Worm (Caenorhabditis elegans) whole organism, L1 larva: ENCODE results near the gene ccch-5.
A peak's percentile ranks its signal among the peaks of the same experiment; 100 is the strongest.

Experiments
- C04F5.9 ChIP-seq: sonication (generic microtip); optimal IDR thresholded peaks from 2 replicates; lab custom pipeline; 2016; ENCODE audit warnings: missing genetic modification characterization, missing compliant biosample characterization
- C34B4.2 ChIP-seq: sonication (generic microtip); optimal IDR thresholded peaks from 2 replicates; lab custom pipeline; 2017; ENCODE audit warnings: mild to moderate bottlenecking, missing genetic modification characterization, missing compliant biosample characterization
- F16B12.6 ChIP-seq: fragments of 150-350 bp; optimal IDR thresholded peaks from 2 replicates; lab custom pipeline; 2014; ENCODE audit warnings: missing biosample characterization, missing genetic modification characterization
- Y116A8C.19 ChIP-seq: sonication (generic microtip); optimal IDR thresholded peaks from 2 replicates; lab custom pipeline; 2016; ENCODE audit warnings: missing compliant biosample characterization, missing genetic modification characterization, borderline replicate concordance
- aha-1 ChIP-seq: fragments of 150-350 bp; optimal IDR thresholded peaks from 2 replicates; lab custom pipeline; 2014; ENCODE audit warnings: missing biosample characterization, missing genetic modification characterization
- alr-1 ChIP-seq: fragments of 200-800 bp; sonication (Bioruptor generic); optimal IDR thresholded peaks from 2 replicates; lab custom pipeline; 2018; ENCODE audit warnings: borderline replicate concordance, mild to moderate bottlenecking, missing genetic modification characterization, missing compliant biosample characterization
- aly-2 ChIP-seq: fragments of 150-350 bp; optimal IDR thresholded peaks from 2 replicates; lab custom pipeline; 2014; ENCODE audit warnings: missing biosample characterization, missing genetic modification characterization
- ceh-82 ChIP-seq, 3 experiments: fragments of 150-350 bp in 1 of 3; sonication (generic microtip) in 2 of 3; optimal IDR thresholded peaks; 2 replicates each; lab custom pipeline; 2014 to 2017; ENCODE audit warnings: missing biosample characterization in 3 of 3, missing genetic modification characterization in 3 of 3
- ces-1 ChIP-seq: fragments of 150-350 bp; optimal IDR thresholded peaks from 2 replicates; lab custom pipeline; 2014; ENCODE audit warnings: missing biosample characterization, missing genetic modification reagents, missing genetic modification characterization
- dpl-1 ChIP-seq, 3 experiments: fragments of 150-350 bp in 2 of 3; sonication (generic microtip) in 1 of 3; optimal IDR thresholded peaks; 2 replicates each; lab custom pipeline; 2014 to 2017; ENCODE audit warnings: missing biosample characterization in 3 of 3, missing genetic modification characterization in 3 of 3, missing genetic modification reagents in 3 of 3
- efl-1 ChIP-seq, 4 experiments: fragments of 150-350 bp; optimal IDR thresholded peaks in 3 of 4; peaks in 1 of 4; 1 replicate in 1 of 4; 2 replicates in 3 of 4; lab custom pipeline; 2014; ENCODE audit warnings: missing biosample characterization in 2 of 4, missing genetic modification characterization in 2 of 4, missing genetic modification reagents in 2 of 4
- egl-27 ChIP-seq, 2 experiments: fragments of 150-350 bp in 1 of 2; sonication (generic microtip); optimal IDR thresholded peaks; 3 replicates each; lab custom pipeline; 2017 to 2018; ENCODE audit warnings: missing biosample characterization in 2 of 2, missing genetic modification characterization in 2 of 2, missing genetic modification reagents in 2 of 2
- elt-2 ChIP-seq: sonication (generic microtip); optimal IDR thresholded peaks from 2 replicates; lab custom pipeline; 2016; ENCODE audit warnings: missing genetic modification characterization, mild to moderate bottlenecking, inconsistent platforms, missing compliant biosample characterization, missing genetic modification reagents
- fkh-8 ChIP-seq: sonication (generic microtip); optimal IDR thresholded peaks from 2 replicates; lab custom pipeline; 2016; ENCODE audit warnings: mild to moderate bottlenecking, missing genetic modification characterization, missing compliant biosample characterization
- fos-1 ChIP-seq: fragments of 150-350 bp; optimal IDR thresholded peaks from 2 replicates; lab custom pipeline; 2014; ENCODE audit warnings: missing biosample characterization, missing genetic modification characterization
- hlh-17 ChIP-seq: fragments of 200-800 bp; sonication (Bioruptor generic); optimal IDR thresholded peaks from 2 replicates; lab custom pipeline; 2018; ENCODE audit warnings: missing genetic modification characterization, mild to moderate bottlenecking, missing compliant biosample characterization, moderate library complexity, borderline replicate concordance
- hlh-4 ChIP-seq: sonication (generic microtip); optimal IDR thresholded peaks from 2 replicates; lab custom pipeline; 2016; ENCODE audit warnings: mild to moderate bottlenecking, missing genetic modification characterization, missing compliant biosample characterization
- hpl-2 ChIP-seq: fragments of 150-350 bp; optimal IDR thresholded peaks from 2 replicates; lab custom pipeline; 2014; ENCODE audit warnings: missing biosample characterization, missing genetic modification reagents, missing genetic modification characterization
- irx-1 ChIP-seq: sonication (generic microtip); optimal IDR thresholded peaks from 2 replicates; lab custom pipeline; 2016; ENCODE audit warnings: missing genetic modification characterization, missing compliant biosample characterization
- isw-1 ChIP-seq: fragments of 200-800 bp; sonication (Bioruptor generic); IDR thresholded peaks from 2 replicates; pipeline ENCODE4 v1.3.6; 2022; ENCODE audit warnings: missing genetic modification characterization, missing compliant biosample characterization
- jun-1 ChIP-seq: fragments of 150-350 bp; optimal IDR thresholded peaks from 2 replicates; lab custom pipeline; 2014; ENCODE audit warnings: missing biosample characterization, missing genetic modification reagents, missing genetic modification characterization
- lin-14 ChIP-seq: fragments of 200-800 bp; sonication (Bioruptor generic); optimal IDR thresholded peaks from 2 replicates; lab custom pipeline; 2018; ENCODE audit warnings: mild to moderate bottlenecking, missing genetic modification characterization, moderate library complexity, missing compliant biosample characterization
- lin-15B ChIP-seq: fragments of 150-350 bp; sonication (generic microtip); optimal IDR thresholded peaks from 3 replicates; lab custom pipeline; 2014; ENCODE audit warnings: missing biosample characterization, missing genetic modification characterization
- lin-35 ChIP-seq, 2 experiments: fragments of 150-350 bp; optimal IDR thresholded peaks; 2 replicates each; lab custom pipeline; 2014; ENCODE audit warnings: missing biosample characterization in 2 of 2, missing genetic modification characterization in 2 of 2, missing genetic modification reagents in 2 of 2
- lir-3 ChIP-seq: sonication (generic microtip); optimal IDR thresholded peaks from 2 replicates; lab custom pipeline; 2016; ENCODE audit warnings: mild to moderate bottlenecking, missing genetic modification characterization, moderate library complexity, missing compliant biosample characterization; ENCODE audit not compliant: poor library complexity
- lsy-2 ChIP-seq, 2 experiments: fragments of 150-350 bp; optimal IDR thresholded peaks; 2 replicates each; lab custom pipeline; 2014; ENCODE audit warnings: missing biosample characterization in 2 of 2, missing genetic modification characterization in 2 of 2
- mab-9 ChIP-seq: fragments of 200-800 bp; sonication (Bioruptor generic); IDR thresholded peaks from 2 replicates; pipeline ENCODE4 v1.3.6; 2022; ENCODE audit warnings: missing genetic modification reagents, missing genetic modification characterization, missing compliant biosample characterization
- mdl-1 ChIP-seq, 2 experiments: fragments of 150-350 bp; optimal IDR thresholded peaks; 2 replicates each; lab custom pipeline; 2014 to 2017; ENCODE audit warnings: missing biosample characterization in 2 of 2, missing genetic modification characterization in 2 of 2, inconsistent platforms in 1 of 2
- nhr-12 ChIP-seq: sonication (generic microtip); optimal IDR thresholded peaks from 2 replicates; lab custom pipeline; 2017; ENCODE audit warnings: missing biosample characterization, missing genetic modification characterization
- nhr-19 ChIP-seq: fragments of 200-800 bp; sonication (Bioruptor generic); conservative IDR thresholded peaks from 2 replicates; pipeline ENCODE4 v1.3.6; 2022; ENCODE audit warnings: missing genetic modification characterization, missing compliant biosample characterization
- nhr-20 ChIP-seq: sonication (generic microtip); optimal IDR thresholded peaks from 2 replicates; lab custom pipeline; 2016; ENCODE audit warnings: mild to moderate bottlenecking, missing genetic modification characterization, missing compliant biosample characterization
- rnt-1 ChIP-seq: sonication (generic microtip); optimal IDR thresholded peaks from 2 replicates; lab custom pipeline; 2016; ENCODE audit warnings: mild to moderate bottlenecking, missing genetic modification characterization, moderate library complexity, missing compliant biosample characterization
- skn-1 ChIP-seq: fragments of 150-350 bp; optimal IDR thresholded peaks from 2 replicates; lab custom pipeline; 2014; ENCODE audit warnings: missing biosample characterization, missing genetic modification characterization
- snpc-4 ChIP-seq: fragments of 150-350 bp; optimal IDR thresholded peaks from 2 replicates; lab custom pipeline; 2014; ENCODE audit warnings: missing biosample characterization, missing genetic modification characterization
- sox-4 ChIP-seq: sonication (generic microtip); optimal IDR thresholded peaks from 2 replicates; lab custom pipeline; 2016; ENCODE audit warnings: missing genetic modification characterization, missing compliant biosample characterization
- sptf-1 ChIP-seq: fragments of 150-350 bp; optimal IDR thresholded peaks from 2 replicates; lab custom pipeline; 2014; ENCODE audit warnings: missing biosample characterization, missing genetic modification characterization
- sup-37 ChIP-seq: fragments of 200-800 bp; sonication (Bioruptor generic); optimal IDR thresholded peaks from 2 replicates; lab custom pipeline; 2018; ENCODE audit warnings: mild to moderate bottlenecking, missing genetic modification characterization, missing compliant biosample characterization
- swsn-7 ChIP-seq: sonication (generic microtip); optimal IDR thresholded peaks from 2 replicates; lab custom pipeline; 2016; ENCODE audit warnings: missing genetic modification characterization, missing compliant biosample characterization
- tlp-1 ChIP-seq: fragments of 150-350 bp; optimal IDR thresholded peaks from 2 replicates; lab custom pipeline; 2014; ENCODE audit warnings: missing biosample characterization, missing genetic modification characterization
- unc-62 ChIP-seq: fragments of 150-350 bp; optimal IDR thresholded peaks from 2 replicates; lab custom pipeline; 2014; ENCODE audit warnings: missing biosample characterization, missing genetic modification reagents, missing genetic modification characterization
- vab-15 ChIP-seq: sonication (generic microtip); optimal IDR thresholded peaks from 2 replicates; lab custom pipeline; 2017; ENCODE audit warnings: missing genotype, mild to moderate bottlenecking, missing genetic modification characterization, missing compliant biosample characterization
- zag-1 ChIP-seq: fragments of 150-350 bp; optimal IDR thresholded peaks from 2 replicates; lab custom pipeline; 2014; ENCODE audit warnings: missing biosample characterization, missing genetic modification characterization
- ztf-4 ChIP-seq: fragments of 150-350 bp; optimal IDR thresholded peaks from 2 replicates; lab custom pipeline; 2014; ENCODE audit warnings: missing biosample characterization, missing genetic modification characterization

The ccch-5 gene

ce11 chrIV:14954842-14955241, 35.4 kb downstream of the ccch-5 start (continued):
- TF ChIP-seq lir-3: no peak

- TF ChIP-seq aly-2: no peak
- peak in 1 of 3 experiments; percentile 25 for TF ChIP-seq dpl-1 (GFP tag; optimal IDR thresholded peaks at IDR 0.05; lab: Kevin White, UChicago)
- no peak for TF ChIP-seq F16B12.6 (tag; lab: Kevin White, UChicago)
- peak; percentile 45 to 59 for TF ChIP-seq efl-1 (optimal IDR thresholded peaks at IDR 0.05; lab: Kevin White, UChicago)
- peak; percentile 30 to 82 for TF ChIP-seq efl-1 (GFP tag; optimal IDR thresholded peaks at IDR 0.05 in 1 of 2; lab: Kevin White, UChicago)
- TF ChIP-seq lin-35 (GFP tag; optimal IDR thresholded peaks at IDR 0.05; lab: Kevin White, UChicago): peak in 1 of 2 experiments; percentile 4
Measured at ce11 chrIV:14956693-14957281, 37.4 kb downstream of the ccch-5 start.

ce11 chrIV:14958551-14958950, 39.1 kb downstream of the ccch-5 start, which contains the start of gene Y41E3.1:
TSS of gene Y41E3.1 (minus strand) at chrIV:14958874.
- TF ChIP-seq efl-1 (optimal IDR thresholded peaks at IDR 0.05; lab: Kevin White, UChicago) (no peak), efl-1 (GFP tag; optimal IDR thresholded peaks at IDR 0.05 in 1 of 2; lab: Kevin White, UChicago) (peak in 1 of 2 experiments; percentile 70), isw-1 (GFP tag; lab: Robert Waterston, UW) (no peak)

- no peak for TF ChIP-seq zag-1 (tag; lab: Kevin White, UChicago)
- no peak for TF ChIP-seq hlh-4 (tag; lab: Kevin White, UChicago)
- TF ChIP-seq nhr-20 (tag; lab: Kevin White, UChicago): peak; percentile 66
- no peak for TF ChIP-seq ztf-4 (tag; lab: Kevin White, UChicago)
- no peak for TF ChIP-seq lir-3
- no peak for TF ChIP-seq rnt-1 (tag; lab: Kevin White, UChicago)
- TF ChIP-seq egl-27 (tag; optimal IDR thresholded peaks at IDR 0.05; lab: Kevin White, UChicago): no peak
- peak; percentile 34 for TF ChIP-seq vab-15 (tag; lab: Kevin White, UChicago)
- TF ChIP-seq ceh-82 (tag; optimal IDR thresholded peaks at IDR 0.05; lab: Kevin White, UChicago): peak; percentile 54 to 83 (median 60)
- no peak for TF ChIP-seq sup-37 (GFP tag; lab: Kevin White, UChicago)
- TF ChIP-seq C04F5.9 (tag; lab: Kevin White, UChicago): peak; percentile 29
- TF ChIP-seq ces-1 (GFP tag; lab: Kevin White, UChicago): no peak
- peak; percentile 95 to 97 (median 96) for TF ChIP-seq dpl-1 (GFP tag; optimal IDR thresholded peaks at IDR 0.05; lab: Kevin White, UChicago)
- peak; percentile 72 for TF ChIP-seq skn-1
- no peak for TF ChIP-seq sox-4 (tag; lab: Kevin White, UChicago)
- peak; percentile 59 for TF ChIP-seq jun-1 (tag; lab: Kevin White, UChicago)
- TF ChIP-seq fkh-8 (tag; lab: Kevin White, UChicago): peak; percentile 14
- peak; percentile 57 for TF ChIP-seq swsn-7
- peak; percentile 97 to 99 for TF ChIP-seq lin-35 (GFP tag; optimal IDR thresholded peaks at IDR 0.05; lab: Kevin White, UChicago)
- TF ChIP-seq mdl-1 (tag; optimal IDR thresholded peaks at IDR 0.05; lab: Kevin White, UChicago): peak in 1 of 2 experiments; percentile 42
- no peak for TF ChIP-seq sptf-1
- TF ChIP-seq Y116A8C.19 (tag; lab: Kevin White, UChicago): no peak
- TF ChIP-seq nhr-19 (GFP tag; lab: Robert Waterston, UW): peak; percentile 51
- no peak for TF ChIP-seq hlh-17
- peak; percentile 81 to 93 for TF ChIP-seq lsy-2 (tag; optimal IDR thresholded peaks at IDR 0.05; lab: Kevin White, UChicago)
- peak; percentile 43 for TF ChIP-seq irx-1 (tag; lab: Kevin White, UChicago)
- no peak for TF ChIP-seq nhr-12
- TF ChIP-seq unc-62 (GFP tag; lab: Kevin White, UChicago): no peak
- peak; percentile 81 for TF ChIP-seq tlp-1 (tag; lab: Kevin White, UChicago)
- TF ChIP-seq aly-2: no peak
- TF ChIP-seq efl-1 (optimal IDR thresholded peaks at IDR 0.05; lab: Kevin White, UChicago): peak; percentile 86 to 97
- peak; percentile 97 to 99 for TF ChIP-seq efl-1 (GFP tag; optimal IDR thresholded peaks at IDR 0.05 in 1 of 2; lab: Kevin White, UChicago)
- peak; percentile 48 for TF ChIP-seq snpc-4 (tag; lab: Kevin White, UChicago)
- no peak for TF ChIP-seq aha-1 (tag; lab: Kevin White, UChicago)
- TF ChIP-seq lin-15B: peak; percentile 83
- TF ChIP-seq isw-1 (GFP tag; lab: Robert Waterston, UW): peak; percentile 58
- peak; percentile 99 for TF ChIP-seq elt-2 (tag; lab: Kevin White, UChicago)
- TF ChIP-seq lin-14 (GFP tag; lab: Kevin White, UChicago): peak; percentile 70
- no peak for TF ChIP-seq C34B4.2 (tag; lab: Kevin White, UChicago)
- no peak for TF ChIP-seq hpl-2 (GFP tag; lab: Kevin White, UChicago)
- no peak for TF ChIP-seq alr-1
- TF ChIP-seq fos-1 (tag; lab: Kevin White, UChicago): peak; percentile 66
- TF ChIP-seq mab-9 (GFP tag; lab: Robert Waterston, UW): no peak
Measured at ce11 chrIV:14959375-14959774, 40.0 kb downstream of the ccch-5 start.
